2 fruit fly cellular contexts compared by ENCODE assay signal in the genomic region with DNA sequence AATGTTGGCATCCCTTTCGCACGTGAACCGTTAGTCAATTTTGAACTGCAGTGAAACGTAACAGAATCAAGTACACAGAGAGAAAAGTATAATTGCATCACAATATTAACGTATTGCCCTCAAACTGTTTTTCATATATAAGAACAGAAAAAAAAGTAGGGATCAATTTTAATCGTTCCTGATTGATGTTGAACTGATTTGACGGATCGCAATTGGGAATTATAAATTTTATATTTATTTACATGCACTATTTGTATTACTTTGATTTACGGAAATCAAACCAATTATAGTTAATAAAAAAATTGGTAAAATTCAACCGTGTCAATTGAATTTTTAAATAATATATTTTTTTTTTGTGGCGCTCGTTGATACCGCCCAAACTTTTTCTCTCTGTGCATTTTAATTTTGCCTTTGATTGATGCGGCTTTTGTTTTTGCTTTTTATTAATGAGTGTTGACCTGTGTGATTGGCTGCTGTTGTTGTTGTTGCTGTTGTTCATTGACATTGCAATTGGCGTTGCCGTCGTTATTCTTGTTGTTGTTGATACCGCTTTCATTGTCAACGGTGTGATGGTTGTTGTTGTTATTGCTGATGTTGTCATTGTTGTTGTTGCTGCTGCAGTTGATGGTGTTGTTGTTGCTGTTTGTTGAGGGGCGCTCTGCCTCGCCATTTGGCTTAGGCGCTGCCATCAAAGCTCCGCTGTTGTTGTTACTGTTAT.
TF ChIP-seq lines count a peak whose summit lies in the region.

No protein-coding gene starts in this region.

TF ChIP-seq in whole organism, embryonic, 481 proteins besides CTCF, POLR2A, EP300 and RAD21 (continued from another document and continues in another):
- no peak for TF ChIP-seq fd102C (GFP tag; optimal IDR thresholded peaks at IDR 0.05; lab: Kevin White, UChicago)
- no peak for TF ChIP-seq Atf-2 (GFP tag; optimal IDR thresholded peaks at IDR 0.05; lab: Kevin White, UChicago)
- TF ChIP-seq zfh1 (GFP tag; IDR thresholded peaks at IDR 0.05; lab: Robert Waterston, UW): peak; percentile 59
- TF ChIP-seq ci (GFP tag; IDR thresholded peaks at IDR 0.05; lab: Robert Waterston, UW): 0 out of 3 replicates have a peak, but pooled peaks have one; percentile 14
- no peak for TF ChIP-seq Neu2 (GFP tag; optimal IDR thresholded peaks at IDR 0.05; lab: Kevin White, UChicago; ENCODE audit: borderline replicate concordance)
- peak; percentile 40; the same call in 1 of the 3 replicates for TF ChIP-seq CG11695 (GFP tag; IDR thresholded peaks at IDR 0.05; lab: Robert Waterston, UW)
- TF ChIP-seq phol (tag; optimal IDR thresholded peaks at IDR 0.05; lab: Kevin White, UChicago): peak; percentile 77
- no peak for TF ChIP-seq usp (GFP tag; optimal IDR thresholded peaks at IDR 0.05; lab: Kevin White, UChicago)
- peak; percentile 17 for TF ChIP-seq Hmr (GFP tag; optimal IDR thresholded peaks at IDR 0.05; lab: Kevin White, UChicago)
- TF ChIP-seq gsb-n (tag; optimal IDR thresholded peaks at IDR 0.05; lab: Kevin White, UChicago): peak; percentile 62
- no peak for TF ChIP-seq CG4282 (GFP tag; optimal IDR thresholded peaks at IDR 0.05; lab: Kevin White, UChicago)
- no peak for TF ChIP-seq CG6791 (GFP tag; IDR thresholded peaks at IDR 0.05; lab: Robert Waterston, UW; ENCODE audit: partially characterized antibody)
- TF ChIP-seq CG9727 (GFP tag; optimal IDR thresholded peaks at IDR 0.05; lab: Kevin White, UChicago): peak; percentile 73
- peak; percentile 57 for TF ChIP-seq CG7556 (GFP tag; optimal IDR thresholded peaks at IDR 0.05; lab: Kevin White, UChicago)
- no peak for TF ChIP-seq Nf-YC (tag; optimal IDR thresholded peaks at IDR 0.05; lab: Kevin White, UChicago)
- no peak; the same call in 1 of the 2 replicates for TF ChIP-seq CG14441 (GFP tag; IDR thresholded peaks at IDR 0.05; lab: Robert Waterston, UW)
- no peak for TF ChIP-seq chm (GFP tag; IDR thresholded peaks at IDR 0.05; lab: Robert Waterston, UW)
- TF ChIP-seq CG2199 (GFP tag; IDR thresholded peaks at IDR 0.05; lab: Robert Waterston, UW): no peak
- TF ChIP-seq Lhr (GFP tag; optimal IDR thresholded peaks at IDR 0.05; lab: Kevin White, UChicago): no peak
- peak; percentile 59 for TF ChIP-seq Xbp1 (GFP tag; optimal IDR thresholded peaks at IDR 0.05; lab: Kevin White, UChicago)
- no peak for TF ChIP-seq HmgZ (tag; optimal IDR thresholded peaks at IDR 0.05; lab: Kevin White, UChicago)
- peak; percentile 35; the same call in 1 of the 2 replicates for TF ChIP-seq Atf6 (GFP tag; IDR thresholded peaks at IDR 0.05; lab: Robert Waterston, UW)
- TF ChIP-seq CrebB (tag; optimal IDR thresholded peaks at IDR 0.05; lab: Kevin White, UChicago): no peak
- TF ChIP-seq D (optimal IDR thresholded peaks at IDR 0.05; lab: Kevin White, UChicago): no peak
- TF ChIP-seq D (GFP tag; optimal IDR thresholded peaks at IDR 0.05; lab: Kevin White, UChicago): peak; percentile 70
- peak; percentile 34 for TF ChIP-seq Fer3 (tag; optimal IDR thresholded peaks at IDR 0.05; lab: Kevin White, UChicago)
- no peak for TF ChIP-seq CG1647 (GFP tag; optimal IDR thresholded peaks at IDR 0.05; lab: Kevin White, UChicago)
- peak; percentile 21 for TF ChIP-seq Nf-YB (GFP tag; optimal IDR thresholded peaks at IDR 0.05; lab: Kevin White, UChicago)
- peak; percentile 47 for TF ChIP-seq ind (GFP tag; optimal IDR thresholded peaks at IDR 0.05; lab: Kevin White, UChicago)
- TF ChIP-seq CG1024 (GFP tag; IDR thresholded peaks at IDR 0.05; lab: Robert Waterston, UW): no peak
- peak; percentile 45; the same call in 1 of the 2 replicates for TF ChIP-seq ranshi (GFP tag; IDR thresholded peaks at IDR 0.05; lab: Robert Waterston, UW)
- no peak for TF ChIP-seq yki (optimal IDR thresholded peaks at IDR 0.05; lab: Kevin White, UChicago)
- TF ChIP-seq CG3838 (GFP tag; optimal IDR thresholded peaks at IDR 0.05; lab: Kevin White, UChicago): no peak
- no peak for TF ChIP-seq Dfd (GFP tag; optimal IDR thresholded peaks at IDR 0.05; lab: Kevin White, UChicago)
- TF ChIP-seq CG12744 (GFP tag; optimal IDR thresholded peaks at IDR 0.05; lab: Kevin White, UChicago): no peak
- TF ChIP-seq ewg (GFP tag; optimal IDR thresholded peaks at IDR 0.05; lab: Kevin White, UChicago): peak; percentile 54
- 0 out of 2 replicates have a peak, but pooled peaks have one; percentile 19 for TF ChIP-seq CG11247 (GFP tag; IDR thresholded peaks at IDR 0.05; lab: Robert Waterston, UW)
- TF ChIP-seq CG3407 (GFP tag; optimal IDR thresholded peaks at IDR 0.05; lab: Kevin White, UChicago): peak; percentile 49
- no peak for TF ChIP-seq rib (GFP tag; IDR thresholded peaks at IDR 0.05; lab: Robert Waterston, UW)
- TF ChIP-seq sima (GFP tag; optimal IDR thresholded peaks at IDR 0.05; lab: Kevin White, UChicago): no peak
- TF ChIP-seq nmo (GFP tag; optimal IDR thresholded peaks at IDR 0.05; lab: Kevin White, UChicago): peak; percentile 72
- no peak for TF ChIP-seq BtbVII (GFP tag; optimal IDR thresholded peaks at IDR 0.05; lab: Kevin White, UChicago)
- no peak for TF ChIP-seq ara (GFP tag; IDR thresholded peaks at IDR 0.05; lab: Robert Waterston, UW)
- peak; percentile 55 for TF ChIP-seq CG1233 (GFP tag; optimal IDR thresholded peaks at IDR 0.05; lab: Kevin White, UChicago)
- no peak for TF ChIP-seq ash1 (GFP tag; optimal IDR thresholded peaks at IDR 0.05; lab: Kevin White, UChicago)
- TF ChIP-seq jumu (GFP tag; optimal IDR thresholded peaks at IDR 0.05; lab: Kevin White, UChicago): no peak
- TF ChIP-seq fd96Cb (tag; optimal IDR thresholded peaks at IDR 0.05; lab: Kevin White, UChicago): peak; percentile 70
- no peak for TF ChIP-seq CHES-1-like (GFP tag; optimal IDR thresholded peaks at IDR 0.05; lab: Kevin White, UChicago)
- TF ChIP-seq esg (GFP tag; conservative IDR thresholded peaks at IDR 0.05; lab: Robert Waterston, UW): peak; percentile 35; the same call in 1 of the 2 replicates
- TF ChIP-seq unc-4 (GFP tag; IDR thresholded peaks at IDR 0.05; lab: Robert Waterston, UW; ENCODE audit: partially characterized antibody): no peak
- no peak for TF ChIP-seq CG9609 (GFP tag; optimal IDR thresholded peaks at IDR 0.05; lab: Kevin White, UChicago)
- TF ChIP-seq p53 (GFP tag; optimal IDR thresholded peaks at IDR 0.05; lab: Kevin White, UChicago): no peak
- TF ChIP-seq amos (GFP tag; IDR thresholded peaks at IDR 0.05; lab: Robert Waterston, UW; ENCODE audit: partially characterized antibody): no peak
- TF ChIP-seq CG2875 (GFP tag; optimal IDR thresholded peaks at IDR 0.05; lab: Kevin White, UChicago): peak; percentile 54
- TF ChIP-seq CG12942 (GFP tag; optimal IDR thresholded peaks at IDR 0.05; lab: Kevin White, UChicago): peak; percentile 1
- peak; percentile 22 for TF ChIP-seq D19B (GFP tag; optimal IDR thresholded peaks at IDR 0.05; lab: Kevin White, UChicago)
- peak; percentile 22 for TF ChIP-seq CG6254 (GFP tag; optimal IDR thresholded peaks at IDR 0.05; lab: Kevin White, UChicago)
- peak; percentile 47 for TF ChIP-seq org-1 (GFP tag; optimal IDR thresholded peaks at IDR 0.05; lab: Kevin White, UChicago)
- TF ChIP-seq CG17802 (tag; optimal IDR thresholded peaks at IDR 0.05; lab: Kevin White, UChicago): no peak
- no peak for TF ChIP-seq Nf-YA (GFP tag; IDR thresholded peaks at IDR 0.05; lab: Robert Waterston, UW)
- no peak for TF ChIP-seq CG11085 (GFP tag; IDR thresholded peaks at IDR 0.05; lab: Robert Waterston, UW)

TF ChIP-seq in whole organism, prepupa, 60 proteins besides CTCF, POLR2A, EP300 and RAD21 (continued from another document):
- TF ChIP-seq dac (GFP tag; optimal IDR thresholded peaks at IDR 0.05; lab: Kevin White, UChicago) (peak; percentile 18), Sox102F (GFP tag; optimal IDR thresholded peaks at IDR 0.05; lab: Kevin White, UChicago) (peak; percentile 75), CG34406 (GFP tag; optimal IDR thresholded peaks at IDR 0.05; lab: Kevin White, UChicago) (peak; percentile 80), achi (GFP tag; optimal IDR thresholded peaks at IDR 0.05; lab: Kevin White, UChicago) (peak; percentile 77), CG6854 (GFP tag; optimal IDR thresholded peaks at IDR 0.05; lab: Kevin White, UChicago) (no peak), fd59A (GFP tag; optimal IDR thresholded peaks at IDR 0.05; lab: Kevin White, UChicago) (peak; percentile 29), CG8632 (GFP tag; optimal IDR thresholded peaks at IDR 0.05; lab: Kevin White, UChicago) (peak; percentile 72), CG7368 (GFP tag; optimal IDR thresholded peaks at IDR 0.05; lab: Kevin White, UChicago) (peak; percentile 59), CG6808 (GFP tag; optimal IDR thresholded peaks at IDR 0.05; lab: Kevin White, UChicago) (peak; percentile 53), CG8119 (GFP tag; IDR thresholded peaks at IDR 0.05; lab: Robert Waterston, UW) (peak; percentile 77), Met (GFP tag; optimal IDR thresholded peaks at IDR 0.05; lab: Kevin White, UChicago) (peak; percentile 83), OdsH (GFP tag; optimal IDR thresholded peaks at IDR 0.05; lab: Kevin White, UChicago) (peak; percentile 84)
TF ChIP-seq in whole organism, prepupa: peak in this region for 53.
